Worm (Caenorhabditis elegans): ENCODE measurements around the gene sir-2.2.

DNA sequence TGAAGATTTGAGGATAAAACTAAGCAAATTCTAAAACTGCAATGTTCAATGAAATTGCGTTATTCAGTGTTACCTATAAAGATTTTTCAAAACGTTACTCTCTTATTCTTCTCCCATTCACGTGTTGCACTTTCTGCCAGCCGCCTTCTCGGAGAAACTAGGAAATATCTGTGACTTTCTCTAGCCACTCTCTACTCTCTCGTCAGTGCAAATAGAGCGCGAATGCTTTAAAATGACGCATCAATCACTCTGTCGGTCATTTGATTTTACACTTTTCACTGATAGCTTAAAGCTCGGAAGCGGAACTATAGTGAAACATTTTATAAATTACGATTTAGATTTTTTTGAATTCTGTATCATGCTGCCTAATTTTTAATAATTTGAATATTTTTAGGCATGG lies 1.0 kb downstream of the sir-2.2 start:
- TF ChIP-seq him-1 (tag; optimal IDR thresholded peaks at IDR 0.05) (no peak), W03F9.2 (tag; optimal IDR thresholded peaks at IDR 0.05) (peak; percentile 63)

Measured in whole organism, L4/young adult.